Fruit fly (Drosophila melanogaster) whole organism, embryonic: ENCODE data around the gene CAH7.
A peak's percentile ranks its signal among the peaks of the same experiment; 100 is the strongest.

ENCODE experiments used
- Atf6 ChIP-seq: fragments of 200-800 bp; sonication (Bioruptor generic); IDR thresholded peaks from 2 replicates; pipeline ENCODE4 v1.3.6; 2022; ENCODE audit warnings: missing biosample characterization, missing genetic modification characterization
- Awh ChIP-seq: fragments of 200-800 bp; sonication (Bioruptor generic); IDR thresholded peaks from 2 replicates; pipeline ENCODE4, ENCODE4 v1.3.6; 2022; ENCODE audit warnings: missing biosample characterization, missing genetic modification characterization
- CG10147 ChIP-seq: fragments of 200-800 bp; sonication (Bioruptor generic); optimal IDR thresholded peaks from 2 replicates; lab custom pipeline; 2019; ENCODE audit warnings: missing biosample characterization, mild to moderate bottlenecking, missing genetic modification characterization, moderate library complexity
- CG10654 ChIP-seq: fragments of 200-800 bp; sonication (Bioruptor generic); optimal IDR thresholded peaks from 2 replicates; lab custom pipeline; 2016; ENCODE audit warnings: missing biosample characterization, missing genetic modification characterization
- CG11456 ChIP-seq: fragments of 200-800 bp; sonication (Bioruptor generic); IDR thresholded peaks from 3 replicates; pipeline ENCODE4 v1.3.6; 2022; ENCODE audit warnings: missing biosample characterization, missing genetic modification characterization
- CG12071 ChIP-seq: fragments of 200-800 bp; sonication (Bioruptor generic); optimal IDR thresholded peaks from 3 replicates; lab custom pipeline; 2018; ENCODE audit warnings: missing biosample characterization, mild to moderate bottlenecking, missing genetic modification characterization
- CG12299 ChIP-seq: fragments of 200-800 bp; sonication (Bioruptor generic); optimal IDR thresholded peaks from 2 replicates; lab custom pipeline; 2018; ENCODE audit warnings: missing biosample characterization, mild to moderate bottlenecking, missing genetic modification characterization
- CG13287 ChIP-seq: fragments of 200-800 bp; sonication (Bioruptor generic); IDR thresholded peaks from 2 replicates; pipeline ENCODE4 v1.3.6; 2022; ENCODE audit warnings: missing biosample characterization, missing genetic modification characterization; ENCODE audit not compliant: partially characterized antibody
- CG1602 ChIP-seq: fragments of 200-800 bp; sonication (Bioruptor generic); optimal IDR thresholded peaks from 3 replicates; lab custom pipeline; 2016; ENCODE audit warnings: missing biosample characterization, missing genetic modification characterization
- CG17361 ChIP-seq: fragments of 200-800 bp; sonication (Bioruptor generic); IDR thresholded peaks from 3 replicates; pipeline ENCODE4 v1.3.6; 2022; ENCODE audit warnings: missing biosample characterization, missing genetic modification characterization
- CG17568 ChIP-seq: fragments of 200-800 bp; sonication (Bioruptor generic); optimal IDR thresholded peaks from 2 replicates; lab custom pipeline; 2018; ENCODE audit warnings: missing biosample characterization, mild to moderate bottlenecking, missing genetic modification characterization, moderate library complexity
- CG18011 ChIP-seq: fragments of 200-800 bp; sonication (Bioruptor generic); optimal IDR thresholded peaks from 2 replicates; lab custom pipeline; 2017; ENCODE audit warnings: missing biosample characterization, missing genetic modification characterization, mild to moderate bottlenecking, moderate library complexity, missing genotype
- CG18619 ChIP-seq: fragments of 200-800 bp; sonication (Bioruptor generic); optimal IDR thresholded peaks from 3 replicates; lab custom pipeline; 2017; ENCODE audit warnings: missing biosample characterization, mild to moderate bottlenecking, missing genetic modification characterization
- CG18764 ChIP-seq: fragments of 200-800 bp; sonication (Bioruptor generic); optimal IDR thresholded peaks from 3 replicates; lab custom pipeline; 2016; ENCODE audit warnings: missing biosample characterization, missing genetic modification characterization
- CG6175 ChIP-seq: fragments of 200-800 bp; sonication (Bioruptor generic); IDR thresholded peaks from 3 replicates; pipeline ENCODE4 v1.3.6; 2022; ENCODE audit warnings: missing biosample characterization, missing genetic modification characterization
- CG8281 ChIP-seq: fragments of 200-800 bp; sonication (Bioruptor generic); optimal IDR thresholded peaks from 2 replicates; lab custom pipeline; 2018; ENCODE audit warnings: missing biosample characterization, mild to moderate bottlenecking, missing genetic modification characterization, moderate library complexity
- CG9797 ChIP-seq: fragments of 200-800 bp; sonication (Bioruptor generic); optimal IDR thresholded peaks from 3 replicates; lab custom pipeline; 2018; ENCODE audit warnings: missing biosample characterization, mild to moderate bottlenecking, missing genetic modification characterization
- CG9817 ChIP-seq: fragments of 200-800 bp; sonication (Bioruptor generic); optimal IDR thresholded peaks from 2 replicates; lab custom pipeline; 2018; ENCODE audit warnings: missing biosample characterization, mild to moderate bottlenecking, missing genetic modification characterization, moderate library complexity
- D19B ChIP-seq: fragments of 200-800 bp; sonication (Bioruptor generic); optimal IDR thresholded peaks from 2 replicates; lab custom pipeline; 2017; ENCODE audit warnings: missing biosample characterization, mild to moderate bottlenecking, missing genetic modification characterization
- Fer2 ChIP-seq: fragments of 200-800 bp; sonication (Bioruptor generic); optimal IDR thresholded peaks from 2 replicates; lab custom pipeline; 2018; ENCODE audit warnings: missing biosample characterization, mild to moderate bottlenecking, missing genetic modification characterization, moderate library complexity
- MESR4 ChIP-seq: fragments of 200-800 bp; sonication (Bioruptor generic); optimal IDR thresholded peaks from 2 replicates; lab custom pipeline; 2018; ENCODE audit warnings: missing biosample characterization, mild to moderate bottlenecking, missing genetic modification characterization, moderate library complexity
- NC2α ChIP-seq: fragments of 200-800 bp; sonication (Bioruptor generic); optimal IDR thresholded peaks from 2 replicates; lab custom pipeline; 2016; ENCODE audit warnings: missing biosample characterization, missing genetic modification characterization
- NFAT ChIP-seq: fragments of 200-800 bp; sonication (Bioruptor generic); IDR thresholded peaks from 2 replicates; pipeline ENCODE4 v1.3.6; 2022; ENCODE audit warnings: missing biosample characterization, missing genetic modification characterization
- Rx ChIP-seq: fragments of 200-800 bp; sonication (Bioruptor generic); IDR thresholded peaks from 2 replicates; pipeline ENCODE4 v1.3.6; 2022; ENCODE audit warnings: missing biosample characterization, missing genetic modification characterization
- aop ChIP-seq: fragments of 200-800 bp; sonication (Bioruptor generic); IDR thresholded peaks from 2 replicates; pipeline ENCODE4 v1.3.6; 2022; ENCODE audit warnings: missing biosample characterization, missing genetic modification characterization
- btn ChIP-seq: fragments of 200-800 bp; sonication (Bioruptor generic); optimal IDR thresholded peaks from 2 replicates; lab custom pipeline; 2016; ENCODE audit warnings: missing biosample characterization, missing genetic modification characterization
- cas ChIP-seq: fragments of 200-800 bp; sonication (Bioruptor generic); IDR thresholded peaks from 2 replicates; pipeline ENCODE4 v1.3.6; 2022; ENCODE audit warnings: missing biosample characterization, missing genetic modification characterization
- caup ChIP-seq: fragments of 200-800 bp; sonication (Bioruptor generic); optimal IDR thresholded peaks from 3 replicates; lab custom pipeline; 2017; ENCODE audit warnings: missing biosample characterization, mild to moderate bottlenecking, missing genetic modification characterization, moderate library complexity; ENCODE audit not compliant: severe bottlenecking
- crp ChIP-seq, 2 experiments: fragments of 200-800 bp; sonication (Bioruptor generic); optimal IDR thresholded peaks; 2 replicates in 1 of 2; 3 replicates in 1 of 2; lab custom pipeline; 2017; ENCODE audit warnings: missing biosample characterization in 2 of 2, missing genetic modification characterization in 2 of 2, mild to moderate bottlenecking in 1 of 2, moderate library complexity in 1 of 2
- dimm ChIP-seq: fragments of 200-800 bp; sonication (Bioruptor generic); IDR thresholded peaks from 2 replicates; pipeline ENCODE4 v1.3.6; 2022; ENCODE audit warnings: missing biosample characterization, missing genetic modification characterization
- emc ChIP-seq: fragments of 200-800 bp; sonication (Bioruptor generic); optimal IDR thresholded peaks from 2 replicates; lab custom pipeline; 2016; ENCODE audit warnings: missing biosample characterization, missing genetic modification characterization
- eve ChIP-seq, 2 experiments: fragments of >200 bp; optimal IDR thresholded peaks; 2 replicates each; lab custom pipeline; 2017; ENCODE audit warnings: missing biosample characterization in 2 of 2, missing genetic modification characterization in 2 of 2
- exex ChIP-seq: fragments of 200-800 bp; sonication (Bioruptor generic); optimal IDR thresholded peaks from 4 replicates; lab custom pipeline; 2018; ENCODE audit warnings: missing biosample characterization, mild to moderate bottlenecking, missing genetic modification characterization, moderate library complexity
- ftz-f1 ChIP-seq: fragments of 200-800 bp; sonication (Bioruptor generic); optimal IDR thresholded peaks from 2 replicates; lab custom pipeline; 2016; ENCODE audit warnings: missing biosample characterization, missing genetic modification characterization
- her ChIP-seq: fragments of 200-800 bp; sonication (Bioruptor generic); optimal IDR thresholded peaks from 2 replicates; lab custom pipeline; 2016; ENCODE audit warnings: missing biosample characterization, missing genetic modification characterization
- inv ChIP-seq: fragments of 200-800 bp; sonication (Bioruptor generic); IDR thresholded peaks from 2 replicates; pipeline ENCODE4 v1.3.6; 2022; ENCODE audit warnings: missing biosample characterization, missing genetic modification characterization; ENCODE audit not compliant: partially characterized antibody
- jing ChIP-seq: fragments of 200-800 bp; sonication (Bioruptor generic); optimal IDR thresholded peaks from 2 replicates; lab custom pipeline; 2018; ENCODE audit warnings: missing biosample characterization, mild to moderate bottlenecking, missing genetic modification characterization
- klu ChIP-seq: fragments of 200-800 bp; sonication (Bioruptor generic); IDR thresholded peaks from 2 replicates; pipeline ENCODE4 v1.3.6; 2022; ENCODE audit warnings: missing biosample characterization, missing genetic modification characterization
- lbe ChIP-seq: fragments of 200-800 bp; sonication (Bioruptor generic); optimal IDR thresholded peaks from 2 replicates; lab custom pipeline; 2016; ENCODE audit warnings: missing biosample characterization, mild to moderate bottlenecking, missing genetic modification characterization
- lola ChIP-seq, 3 experiments: fragments of >200 bp in 2 of 3; fragments of 200-800 bp in 1 of 3; sonication (Bioruptor generic) in 1 of 3; optimal IDR thresholded peaks; 2 replicates each; lab custom pipeline; 2017 to 2019; ENCODE audit warnings: missing biosample characterization in 3 of 3, missing genetic modification characterization in 3 of 3, mild to moderate bottlenecking in 1 of 3, moderate library complexity in 1 of 3
- onecut ChIP-seq: fragments of 200-800 bp; sonication (Bioruptor generic); IDR thresholded peaks from 2 replicates; pipeline ENCODE4 v1.3.6; 2022; ENCODE audit warnings: missing biosample characterization, missing genetic modification characterization
- pb ChIP-seq: fragments of 200-800 bp; sonication (Bioruptor generic); optimal IDR thresholded peaks from 3 replicates; lab custom pipeline; 2016; ENCODE audit warnings: missing biosample characterization, missing genetic modification characterization
- pum ChIP-seq: fragments of 200-800 bp; sonication (Bioruptor generic); optimal IDR thresholded peaks from 2 replicates; lab custom pipeline; 2016; ENCODE audit warnings: missing biosample characterization, missing genetic modification characterization
- rib ChIP-seq: fragments of 200-800 bp; sonication (Bioruptor generic); IDR thresholded peaks from 2 replicates; pipeline ENCODE4 v1.3.6; 2022; ENCODE audit warnings: missing biosample characterization, missing genetic modification characterization
- sens-2 ChIP-seq: fragments of 200-800 bp; sonication (Bioruptor generic); IDR thresholded peaks from 2 replicates; pipeline ENCODE4 v1.3.6; 2022; ENCODE audit warnings: missing biosample characterization, missing genetic modification characterization
- seq ChIP-seq: fragments of 200-800 bp; sonication (Bioruptor generic); IDR thresholded peaks from 2 replicates; pipeline ENCODE4 v1.3.6; 2022; ENCODE audit warnings: missing biosample characterization, missing genetic modification characterization
- sqz ChIP-seq: fragments of 200-800 bp; sonication (Bioruptor generic); optimal IDR thresholded peaks from 3 replicates; lab custom pipeline; 2018; ENCODE audit warnings: missing biosample characterization, mild to moderate bottlenecking, missing genetic modification characterization
- tin ChIP-seq: fragments of 200-800 bp; sonication (Bioruptor generic); optimal IDR thresholded peaks from 3 replicates; lab custom pipeline; 2016; ENCODE audit warnings: missing biosample characterization, missing genetic modification characterization
- tup ChIP-seq: fragments of 200-800 bp; sonication (Bioruptor generic); optimal IDR thresholded peaks from 2 replicates; lab custom pipeline; 2016; ENCODE audit warnings: missing biosample characterization, mild to moderate bottlenecking, missing genetic modification characterization, moderate library complexity
- tx ChIP-seq: fragments of 200-800 bp; sonication (Bioruptor generic); optimal IDR thresholded peaks from 2 replicates; lab custom pipeline; 2016; ENCODE audit warnings: missing biosample characterization, missing genetic modification characterization
- wdn ChIP-seq: fragments of 200-800 bp; sonication (Bioruptor generic); IDR thresholded peaks from 2 replicates; pipeline ENCODE4 v1.3.6; 2022; ENCODE audit warnings: missing biosample characterization, missing genetic modification characterization
- zfh1 ChIP-seq: fragments of 200-800 bp; sonication (Bioruptor generic); IDR thresholded peaks from 3 replicates; pipeline ENCODE4 v1.3.6; 2022; ENCODE audit warnings: missing biosample characterization, missing genetic modification characterization

CAH7 gene

dm6 chr3R:10132906-10133416 lies 20.9 kb downstream of the CAH7 start (continued):
- TF ChIP-seq CG18619 (GFP tag; lab: Kevin White, UChicago) (no peak), NFAT (GFP tag; lab: Robert Waterston, UW) (no peak), CG18011 (GFP tag; lab: Kevin White, UChicago) (no peak), jing (no peak), CG6175 (GFP tag; lab: Robert Waterston, UW) (no peak), tx (GFP tag; lab: Kevin White, UChicago) (no peak), lola (GFP tag; optimal IDR thresholded peaks at IDR 0.05; lab: Kevin White, UChicago) (no peak), Awh (GFP tag; lab: Robert Waterston, UW) (no peak), Rx (no peak), eve (GFP tag; optimal IDR thresholded peaks at IDR 0.05; lab: Kevin White, UChicago) (peak in 1 of 2 experiments; percentile 55), NC2α (no peak), pum (no peak), ftz-f1 (GFP tag; lab: Kevin White, UChicago) (no peak), MESR4 (GFP tag; lab: Kevin White, UChicago) (no peak), onecut (GFP tag; lab: Robert Waterston, UW) (no peak), aop (GFP tag; lab: Robert Waterston, UW) (no peak), CG10654 (GFP tag; lab: Kevin White, UChicago) (no peak), CG18764 (no peak), CG12071 (GFP tag; lab: Kevin White, UChicago) (no peak), CG9817 (no peak), wdn (GFP tag; lab: Robert Waterston, UW) (no peak), CG17568 (GFP tag; lab: Kevin White, UChicago) (no peak), tin (GFP tag; lab: Kevin White, UChicago) (peak; percentile 9), CG17361 (GFP tag; lab: Robert Waterston, UW) (no peak), her (no peak), btn (no peak), seq (no peak), zfh1 (GFP tag; lab: Robert Waterston, UW) (no peak), lbe (GFP tag; lab: Kevin White, UChicago) (no peak), cas (GFP tag; lab: Robert Waterston, UW) (no peak), exex (tag; lab: Kevin White, UChicago) (no peak), crp (GFP tag; optimal IDR thresholded peaks at IDR 0.05; lab: Kevin White, UChicago) (no peak), CG1602 (no peak), CG12299 (tag; lab: Kevin White, UChicago) (no peak), inv (GFP tag; lab: Robert Waterston, UW) (no peak), CG13287 (no peak), tup (no peak), CG8281 (tag; lab: Kevin White, UChicago) (no peak), dimm (GFP tag; lab: Robert Waterston, UW) (no peak), klu (GFP tag; lab: Robert Waterston, UW) (no peak), caup (GFP tag; lab: Kevin White, UChicago) (no peak), CG10147 (GFP tag; lab: Kevin White, UChicago) (no peak), CG9797 (GFP tag; lab: Kevin White, UChicago) (no peak), sens-2 (GFP tag; lab: Robert Waterston, UW) (no peak), pb (GFP tag; lab: Kevin White, UChicago) (no peak), emc (GFP tag; lab: Kevin White, UChicago) (no peak), Atf6 (GFP tag; lab: Robert Waterston, UW) (no peak), CG11456 (GFP tag; lab: Robert Waterston, UW) (no peak), rib (no peak), D19B (GFP tag; lab: Kevin White, UChicago) (no peak), sqz (GFP tag; lab: Kevin White, UChicago) (no peak), Fer2 (tag; lab: Kevin White, UChicago) (no peak)
